Worm (Caenorhabditis elegans): Measurements from ENCODE around the gene blos-7.

Gene blos-7

ce11 chrIV:3598452-3598851, 15.7 kb upstream of the blos-7 start, which contains the start of gene Y37E11B.5:
TSS of gene Y37E11B.5 (minus strand) at chrIV:3598552.
- TF ChIP-seq unc-62 (GFP tag; optimal IDR thresholded peaks at IDR 0.05): no peak

DNA sequence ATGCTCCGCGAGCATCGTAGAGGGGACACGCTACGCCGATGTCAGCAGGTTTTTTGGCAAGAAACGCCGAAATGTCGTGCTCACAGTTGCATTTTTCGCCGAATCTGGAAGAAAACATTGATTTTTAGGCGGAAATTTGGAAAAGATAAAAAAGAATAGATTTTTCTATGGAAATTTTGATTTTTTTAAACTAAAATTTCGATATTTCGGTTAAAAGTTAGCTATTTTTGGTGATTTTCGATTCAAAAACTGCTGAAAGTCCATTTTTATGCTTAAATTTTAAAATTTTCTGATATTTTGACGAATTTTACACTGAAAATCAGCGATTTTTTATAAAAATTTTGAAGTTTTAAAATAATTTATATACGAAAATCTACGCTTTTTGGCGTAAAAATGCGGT, 14.7 kb upstream of the blos-7 start:
- TF ChIP-seq unc-62 (GFP tag; optimal IDR thresholded peaks at IDR 0.05): no peak

DNA sequence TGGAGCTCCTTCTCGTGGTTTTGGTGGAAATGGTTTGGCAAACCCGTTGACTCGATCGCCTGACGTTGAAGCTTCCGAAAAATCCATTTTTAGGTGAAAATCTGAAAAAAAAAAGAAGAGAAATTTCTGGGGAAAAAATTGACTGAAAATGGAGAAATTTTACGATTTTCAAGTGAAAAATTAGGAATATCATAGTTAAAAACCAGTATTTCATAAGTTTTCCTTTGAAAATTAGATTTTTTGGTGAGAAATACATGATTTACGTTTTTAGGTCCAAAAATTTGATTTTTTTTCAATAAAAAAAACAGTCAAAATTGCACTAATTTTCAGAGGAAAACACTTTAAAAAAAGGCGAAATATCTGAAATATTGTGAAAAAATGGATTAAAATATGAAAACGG, 10.8 kb upstream of the blos-7 start, which contains the start of gene taf-2:
TSS of gene taf-2 (minus strand) at position 101 of the 400 bp plus-strand sequence.
- no peak for TF ChIP-seq unc-62 (GFP tag; optimal IDR thresholded peaks at IDR 0.05)

DNA sequence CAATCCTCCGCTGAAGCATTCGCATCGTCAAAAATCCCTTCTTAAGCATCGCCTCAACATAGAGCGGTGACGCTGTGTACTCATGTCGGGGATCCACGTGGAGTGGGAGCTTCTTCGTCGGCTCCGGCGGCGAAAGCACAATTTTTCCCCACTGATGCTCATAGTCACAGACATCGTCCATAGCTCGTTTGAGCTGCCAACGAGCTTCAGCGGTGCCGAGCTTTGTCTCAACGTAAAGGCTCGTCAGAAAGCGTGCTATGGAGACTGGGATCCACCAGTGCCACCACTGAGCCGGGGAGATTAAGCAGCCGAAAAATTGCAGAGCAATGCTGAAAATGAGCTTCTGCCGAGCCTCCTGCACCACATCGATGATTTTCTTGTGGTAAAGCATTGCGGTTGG, 8.1 kb upstream of the blos-7 start:
- TF ChIP-seq unc-62 (GFP tag; optimal IDR thresholded peaks at IDR 0.05): no peak

- TF ChIP-seq unc-62 (GFP tag; optimal IDR thresholded peaks at IDR 0.05): no peak
These were observed 3.2 kb downstream of the blos-7 start, which contains the start of gene Y37E11B.1 for ce11 chrIV:3579477-3579975. TSS of gene Y37E11B.1 (plus strand) at chrIV:3579621.

DNA sequence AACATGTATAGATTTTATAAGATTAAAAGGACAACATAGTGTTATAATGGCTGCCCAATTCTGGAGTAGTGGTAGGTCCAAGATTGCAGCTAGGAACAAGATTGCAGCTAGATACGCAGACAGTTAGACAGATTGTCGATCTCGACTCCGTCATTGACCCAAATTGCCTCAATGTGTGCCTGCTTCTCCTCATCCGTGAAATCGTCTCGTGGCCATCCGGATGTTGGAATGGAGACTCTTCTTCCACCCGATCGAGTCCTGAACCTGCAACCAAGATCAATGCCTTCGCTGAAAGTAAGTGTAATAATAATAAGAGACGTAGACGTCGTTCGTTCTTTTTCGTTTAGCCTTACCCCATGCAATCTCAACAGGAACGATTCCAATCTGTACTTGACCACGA, 4.0 kb downstream of the blos-7 start:
- no peak for TF ChIP-seq unc-62 (GFP tag; optimal IDR thresholded peaks at IDR 0.05)

- no peak for TF ChIP-seq unc-62 (GFP tag; optimal IDR thresholded peaks at IDR 0.05)
These were observed 4.6 kb downstream of the blos-7 start, which contains the start of gene Y37E11B.2 for ce11 chrIV:3578155-3578554. TSS of gene Y37E11B.2 (plus strand) at chrIV:3578455.

ce11 chrIV:3570612-3571011, 12.1 kb downstream of the blos-7 start:
- TF ChIP-seq unc-62 (GFP tag; optimal IDR thresholded peaks at IDR 0.05): no peak

ce11 chrIV:3568608-3569007, 14.1 kb downstream of the blos-7 start, which contains the start of gene otpl-1:
TSS of gene otpl-1 (plus strand) at chrIV:3568979.
- TF ChIP-seq unc-62 (GFP tag; optimal IDR thresholded peaks at IDR 0.05): no peak

DNA sequence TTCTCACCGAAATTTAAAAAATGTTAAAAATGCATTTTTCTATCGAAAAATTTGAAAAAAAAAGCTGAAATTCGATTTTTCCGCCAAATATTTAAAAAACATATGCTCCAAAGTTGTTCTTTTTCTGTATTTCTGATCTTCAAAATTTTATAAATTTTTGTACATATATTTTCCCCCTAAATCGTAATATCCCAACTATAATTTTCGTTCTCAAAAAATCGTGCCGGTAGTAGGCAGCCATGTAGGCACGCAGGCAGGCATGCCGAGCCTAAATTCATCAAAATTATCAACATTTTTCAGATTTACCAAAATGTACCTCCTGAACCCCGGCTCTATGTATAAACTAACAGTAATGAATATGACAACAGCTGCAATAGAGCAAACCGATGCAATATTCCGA, 17.8 kb downstream of the blos-7 start, which contains the start of gene sre-5:
TSS of gene sre-5 (plus strand) at position 301 of the 400 bp plus-strand sequence.
- no peak for TF ChIP-seq unc-62 (GFP tag; optimal IDR thresholded peaks at IDR 0.05)

ce11 chrIV:3559201-3559600, 23.5 kb downstream of the blos-7 start:
- TF ChIP-seq unc-62 (GFP tag; optimal IDR thresholded peaks at IDR 0.05): no peak

- no peak for TF ChIP-seq unc-62 (GFP tag; optimal IDR thresholded peaks at IDR 0.05)
These were observed 25.4 kb downstream of the blos-7 start, which contains the start of gene osm-9 for ce11 chrIV:3557331-3557730. TSS of gene osm-9 (minus strand) at chrIV:3557431.

ce11 chrIV:3552933-3553332, 29.8 kb downstream of the blos-7 start:
- TF ChIP-seq unc-62 (GFP tag; optimal IDR thresholded peaks at IDR 0.05): no peak

- no peak for TF ChIP-seq unc-62 (GFP tag; optimal IDR thresholded peaks at IDR 0.05)
These were observed 30.8 kb downstream of the blos-7 start for ce11 chrIV:3551777-3552462.

DNA sequence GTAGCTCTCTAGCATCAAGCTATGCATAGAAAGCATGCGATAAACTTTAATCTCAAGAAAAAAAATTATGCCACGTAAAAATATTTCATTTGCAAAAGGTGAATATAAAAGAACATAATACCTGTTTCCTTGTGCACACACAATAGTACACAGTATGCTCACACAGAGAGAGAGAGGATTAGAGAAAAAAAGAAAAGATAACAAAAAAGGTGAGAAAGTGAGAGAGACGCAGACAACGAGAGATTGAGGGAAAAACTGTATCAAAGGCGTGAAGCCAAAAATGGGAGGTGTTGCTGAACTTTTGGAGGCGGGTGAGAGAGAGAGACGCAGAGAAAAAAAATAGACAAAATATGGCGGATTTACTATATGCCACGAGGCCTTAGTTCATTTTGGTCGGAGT, 34.4 kb downstream of the blos-7 start:
- no peak for TF ChIP-seq unc-62 (GFP tag; optimal IDR thresholded peaks at IDR 0.05)

- no peak for TF ChIP-seq unc-62 (GFP tag; optimal IDR thresholded peaks at IDR 0.05)
These were observed 35.2 kb downstream of the blos-7 start, which contains the start of gene nstp-6 for ce11 chrIV:3547500-3547899. TSS of gene nstp-6 (minus strand) at chrIV:3547600.

DNA sequence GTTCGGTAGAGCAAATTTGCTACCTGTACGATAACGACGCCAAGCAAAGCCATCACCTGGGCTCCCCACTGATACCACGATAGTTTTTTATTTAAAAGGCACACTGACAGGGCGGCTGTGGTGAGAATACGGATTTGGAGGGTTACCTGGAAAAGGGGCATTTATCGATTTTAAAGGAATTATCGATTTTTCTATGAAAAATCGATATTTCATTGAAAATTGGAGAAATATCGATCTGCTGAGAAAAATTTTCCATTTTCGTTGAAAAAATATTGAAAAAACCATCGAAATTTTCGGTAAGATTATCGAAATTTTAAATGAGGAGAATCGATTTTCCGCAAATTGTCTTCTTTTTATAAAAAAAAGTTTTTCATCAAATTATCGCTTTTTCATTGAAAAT, 37.6 kb downstream of the blos-7 start:
- no peak for TF ChIP-seq unc-62 (GFP tag; optimal IDR thresholded peaks at IDR 0.05)
